Worm (Caenorhabditis elegans) whole organism, L2 larva: Measurements from ENCODE around the gene ran-1.

ENCODE experiments used
- blmp-1 ChIP-seq: sonication (generic microtip); optimal IDR thresholded peaks from 2 replicates; lab custom pipeline; 2017; ENCODE audit warnings: missing genetic modification characterization, mild to moderate bottlenecking, missing compliant biosample characterization, antibody characterized with exemption, moderate library complexity; ENCODE audit not compliant: insufficient read depth
- ceh-82 ChIP-seq: fragments of 150-350 bp; optimal IDR thresholded peaks from 2 replicates; lab custom pipeline; 2014; ENCODE audit warnings: missing biosample characterization, missing genetic modification characterization
- elt-1 ChIP-seq: fragments of 150-350 bp; optimal IDR thresholded peaks from 2 replicates; lab custom pipeline; 2014; ENCODE audit warnings: missing biosample characterization, missing genetic modification characterization
- nhr-11 ChIP-seq: fragments of 150-350 bp; optimal IDR thresholded peaks from 2 replicates; lab custom pipeline; 2014; ENCODE audit warnings: missing biosample characterization, missing genetic modification characterization
- nhr-23 ChIP-seq: fragments of 150-350 bp; optimal IDR thresholded peaks from 2 replicates; lab custom pipeline; 2014; ENCODE audit warnings: missing biosample characterization, missing genetic modification reagents, missing genetic modification characterization
- nhr-25 ChIP-seq: fragments of 150-350 bp; sonication (generic microtip); optimal IDR thresholded peaks from 3 replicates; lab custom pipeline; 2014; ENCODE audit warnings: missing biosample characterization, missing genetic modification characterization
- peb-1 ChIP-seq: fragments of 150-350 bp; optimal IDR thresholded peaks from 2 replicates; lab custom pipeline; 2014; ENCODE audit warnings: missing biosample characterization, missing genetic modification characterization
- unc-62 ChIP-seq: fragments of 150-350 bp; optimal IDR thresholded peaks from 2 replicates; lab custom pipeline; 2014; ENCODE audit warnings: missing biosample characterization, missing genetic modification reagents, missing genetic modification characterization

- TF ChIP-seq nhr-11 (tag; lab: Kevin White, UChicago) (no peak), nhr-25 (tag; lab: Kevin White, UChicago) (no peak), peb-1 (tag; lab: Kevin White, UChicago) (no peak), ceh-82 (no peak), elt-1 (no peak), nhr-23 (tag; lab: Kevin White, UChicago) (no peak), blmp-1 (tag; lab: Kevin White, UChicago) (no peak), unc-62 (GFP tag; lab: Kevin White, UChicago) (no peak)
These were observed 40.1 kb downstream of the ran-1 start, which contains the start of gene mrpl-12 for ce11 chrIII:10707461-10707860.
